Worm (Caenorhabditis elegans): ENCODE measurements around the gene F44E2.9.

DNA sequence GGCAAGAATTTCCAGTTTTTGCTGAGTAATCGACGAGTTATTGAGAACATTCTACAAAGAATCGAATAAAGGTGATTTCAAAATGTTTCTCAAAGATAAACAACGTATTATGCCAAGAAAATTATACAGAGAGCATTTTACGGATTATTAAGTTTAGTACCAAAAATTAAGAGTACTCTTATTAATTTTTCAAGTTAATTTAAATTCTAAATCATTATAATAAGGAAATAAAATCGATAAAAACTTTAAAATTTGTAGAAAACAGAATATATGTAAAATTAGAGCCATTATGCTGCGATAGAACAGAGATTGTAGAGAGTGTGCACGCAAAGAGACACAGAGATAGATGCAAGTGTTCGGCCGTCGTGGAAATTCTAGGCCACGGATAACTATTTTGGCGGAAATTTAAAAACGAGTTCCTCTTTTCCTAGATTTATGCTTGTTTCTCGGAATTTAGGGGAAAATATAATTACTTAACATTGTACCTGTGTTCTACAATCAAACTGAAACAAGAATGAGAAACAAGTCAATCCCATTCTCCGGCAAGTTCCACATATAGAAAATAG is at the start of gene F44E2.9:
- TF ChIP-seq nhr-232 (tag; optimal IDR thresholded peaks at IDR 0.05): no peak
- TF ChIP-seq T23F11.4 (GFP tag; optimal IDR thresholded peaks at IDR 0.05): no peak
- TF ChIP-seq ceh-45 (GFP tag; IDR thresholded peaks at IDR 0.05): no peak
- no peak for TF ChIP-seq fkh-10 (GFP tag; optimal IDR thresholded peaks at IDR 0.05)

Data from whole organism, late embryonic.